Worm (Caenorhabditis elegans): Measurements from ENCODE around the gene athp-2.

Gene athp-2

ce11 chrII:4326420-4326819, 13.6 kb upstream of the athp-2 start, which contains the start of gene pfd-2:
TSS of gene pfd-2 (plus strand) at chrII:4326720.
- TF ChIP-seq mab-5 (tag; optimal IDR thresholded peaks at IDR 0.05) (no peak), nhr-12 (tag; optimal IDR thresholded peaks at IDR 0.05) (no peak), ceh-43 (GFP tag; optimal IDR thresholded peaks at IDR 0.05) (no peak), nhr-76 (tag; optimal IDR thresholded peaks at IDR 0.05) (no peak), ceh-39 (tag; optimal IDR thresholded peaks at IDR 0.05) (no peak), unc-39 (tag; optimal IDR thresholded peaks at IDR 0.05) (no peak), ham-2 (GFP tag; optimal IDR thresholded peaks at IDR 0.05) (no peak), elt-1 (tag; optimal IDR thresholded peaks at IDR 0.05; ENCODE audit: borderline replicate concordance, insufficient read depth) (no peak), lin-32 (GFP tag; optimal IDR thresholded peaks at IDR 0.05) (no peak), nhr-28 (tag; optimal IDR thresholded peaks at IDR 0.05) (no peak), sptf-1 (tag; optimal IDR thresholded peaks at IDR 0.05) (no peak), cnd-1 (tag; optimal IDR thresholded peaks at IDR 0.05) (no peak), nhr-2 (tag; optimal IDR thresholded peaks at IDR 0.05) (no peak), snpc-4 (tag; optimal IDR thresholded peaks at IDR 0.05) (no peak), ces-1 (GFP tag; optimal IDR thresholded peaks at IDR 0.05) (no peak), drap-1 (GFP tag; optimal IDR thresholded peaks at IDR 0.05) (no peak), unc-62 (GFP tag; optimal IDR thresholded peaks at IDR 0.05) (no peak), sem-2 (GFP tag; optimal IDR thresholded peaks at IDR 0.05) (no peak), tbx-8 (GFP tag; optimal IDR thresholded peaks at IDR 0.05) (no peak), blmp-1 (tag; optimal IDR thresholded peaks at IDR 0.05) (no peak)

- TF ChIP-seq snpc-4 (tag; optimal IDR thresholded peaks at IDR 0.05): no peak
- TF ChIP-seq pha-4 (tag; optimal IDR thresholded peaks at IDR 0.05): no peak
- no peak for TF ChIP-seq lin-13 (tag; optimal IDR thresholded peaks at IDR 0.05)
- TF ChIP-seq elt-1 (tag; optimal IDR thresholded peaks at IDR 0.05; ENCODE audit: borderline replicate concordance, insufficient read depth): no peak
- TF ChIP-seq nhr-2 (tag; optimal IDR thresholded peaks at IDR 0.05): no peak
- no peak for TF ChIP-seq drap-1 (GFP tag; optimal IDR thresholded peaks at IDR 0.05)
- TF ChIP-seq mep-1 (tag; optimal IDR thresholded peaks at IDR 0.05): no peak
- TF ChIP-seq blmp-1 (tag; optimal IDR thresholded peaks at IDR 0.05): no peak
- no peak for TF ChIP-seq elt-3 (tag; optimal IDR thresholded peaks at IDR 0.05)
- no peak for TF ChIP-seq ces-1 (GFP tag; optimal IDR thresholded peaks at IDR 0.05)
- TF ChIP-seq zip-8 (tag; optimal IDR thresholded peaks at IDR 0.05): no peak
- TF ChIP-seq unc-62 (GFP tag; optimal IDR thresholded peaks at IDR 0.05): no peak
- no peak for TF ChIP-seq sptf-1 (tag; optimal IDR thresholded peaks at IDR 0.05)
Observed at ce11 chrII:4328716-4329115, 11.3 kb upstream of the athp-2 start, which contains the start of gene H20J04.4. TSS of gene H20J04.4 (plus strand) at chrII:4329016.

ce11 chrII:4334448-4334847, 5.5 kb upstream of the athp-2 start, which contains the start of gene madf-3:
TSS of gene madf-3 (plus strand) at chrII:4334748.
- TF ChIP-seq nhr-28 (tag; optimal IDR thresholded peaks at IDR 0.05) (no peak), ceh-39 (tag; optimal IDR thresholded peaks at IDR 0.05) (no peak), snpc-4 (tag; optimal IDR thresholded peaks at IDR 0.05) (no peak), nhr-12 (tag; optimal IDR thresholded peaks at IDR 0.05) (no peak), tbx-8 (GFP tag; optimal IDR thresholded peaks at IDR 0.05) (no peak), mab-5 (tag; optimal IDR thresholded peaks at IDR 0.05) (no peak), hlh-1 (tag; optimal IDR thresholded peaks at IDR 0.05) (no peak), flh-1 (GFP tag; optimal IDR thresholded peaks at IDR 0.05) (no peak), ztf-11 (tag; optimal IDR thresholded peaks at IDR 0.05) (no peak), drap-1 (GFP tag; optimal IDR thresholded peaks at IDR 0.05) (no peak), nhr-237 (tag; optimal IDR thresholded peaks at IDR 0.05) (no peak), elt-1 (tag; optimal IDR thresholded peaks at IDR 0.05; ENCODE audit: borderline replicate concordance, insufficient read depth) (no peak), lsy-2 (tag; optimal IDR thresholded peaks at IDR 0.05) (no peak)

ce11 chrII:4337731-4338130, 2.3 kb upstream of the athp-2 start:
- TF ChIP-seq mls-2 (tag; optimal IDR thresholded peaks at IDR 0.05) (no peak), M03D4.4 (tag; optimal IDR thresholded peaks at IDR 0.05) (no peak), ham-2 (GFP tag; optimal IDR thresholded peaks at IDR 0.05) (no peak), blmp-1 (tag; optimal IDR thresholded peaks at IDR 0.05) (no peak), hlh-1 (tag; optimal IDR thresholded peaks at IDR 0.05) (no peak), pha-4 (tag; optimal IDR thresholded peaks at IDR 0.05) (no peak), bed-3 (GFP tag; optimal IDR thresholded peaks at IDR 0.05) (no peak), mep-1 (tag; optimal IDR thresholded peaks at IDR 0.05) (no peak), zip-8 (tag; optimal IDR thresholded peaks at IDR 0.05) (no peak), unc-39 (tag; optimal IDR thresholded peaks at IDR 0.05) (no peak), ceh-43 (GFP tag; optimal IDR thresholded peaks at IDR 0.05) (no peak), nhr-237 (tag; optimal IDR thresholded peaks at IDR 0.05) (no peak), lin-13 (tag; optimal IDR thresholded peaks at IDR 0.05) (no peak), nhr-2 (tag; optimal IDR thresholded peaks at IDR 0.05) (no peak), cnd-1 (tag; optimal IDR thresholded peaks at IDR 0.05) (no peak)
